Fruit fly (Drosophila melanogaster) whole organism, adult: ENCODE measurements around the gene tacc.
A peak's percentile ranks its signal among the peaks of the same experiment; 100 is the strongest.

Experiments
- CG11617 ChIP-seq: fragments of 200-800 bp; sonication (Bioruptor generic); optimal IDR thresholded peaks from 2 replicates; lab custom pipeline; 2017; ENCODE audit warnings: mild to moderate bottlenecking, missing biosample characterization, missing genetic modification reagents, missing genetic modification characterization
- CG12768 ChIP-seq: fragments of 200-800 bp; sonication (Bioruptor generic); optimal IDR thresholded peaks from 2 replicates; lab custom pipeline; 2017; ENCODE audit warnings: missing biosample characterization, missing genetic modification characterization, mild to moderate bottlenecking, moderate library complexity, missing genetic modification reagents
- CG14711 ChIP-seq: fragments of 200-800 bp; sonication (Bioruptor generic); optimal IDR thresholded peaks from 2 replicates; lab custom pipeline; 2018; ENCODE audit warnings: missing biosample characterization, mild to moderate bottlenecking, missing genetic modification characterization, moderate library complexity
- CG1620 ChIP-seq: fragments of 200-800 bp; sonication (Bioruptor generic); optimal IDR thresholded peaks from 2 replicates; lab custom pipeline; 2016; ENCODE audit warnings: missing biosample characterization, missing genetic modification characterization
- CG33017 ChIP-seq: fragments of 200-800 bp; sonication (Bioruptor generic); optimal IDR thresholded peaks from 2 replicates; lab custom pipeline; 2018; ENCODE audit warnings: missing biosample characterization, mild to moderate bottlenecking, missing genetic modification characterization, moderate library complexity
- CG5204 ChIP-seq: fragments of 200-800 bp; sonication (Bioruptor generic); optimal IDR thresholded peaks from 2 replicates; lab custom pipeline; 2016; ENCODE audit warnings: missing biosample characterization, missing genetic modification characterization
- CG7045 ChIP-seq: fragments of 200-800 bp; sonication (Bioruptor generic); optimal IDR thresholded peaks from 2 replicates; lab custom pipeline; 2017; ENCODE audit warnings: missing biosample characterization, mild to moderate bottlenecking, missing genetic modification characterization
- CG7101 ChIP-seq: fragments of 200-800 bp; sonication (Bioruptor generic); optimal IDR thresholded peaks from 2 replicates; lab custom pipeline; 2018; ENCODE audit warnings: missing biosample characterization, mild to moderate bottlenecking, missing genetic modification characterization, moderate library complexity
- Clk ChIP-seq: fragments of 200-800 bp; sonication (Bioruptor generic); optimal IDR thresholded peaks from 2 replicates; lab custom pipeline; 2017; ENCODE audit warnings: missing biosample characterization, missing genetic modification characterization
- Crg-1 ChIP-seq: fragments of 200-800 bp; sonication (Bioruptor generic); optimal IDR thresholded peaks from 2 replicates; lab custom pipeline; 2016; ENCODE audit warnings: missing biosample characterization, missing genetic modification characterization
- Hr96 ChIP-seq: fragments of 200-800 bp; sonication (Bioruptor generic); optimal IDR thresholded peaks from 2 replicates; lab custom pipeline; 2016; ENCODE audit warnings: missing biosample characterization, missing genetic modification characterization
- Mnt ChIP-seq: fragments of 200-800 bp; sonication (Bioruptor generic); optimal IDR thresholded peaks from 2 replicates; lab custom pipeline; 2016; ENCODE audit warnings: missing biosample characterization, mild to moderate bottlenecking, missing genetic modification characterization
- bab1 ChIP-seq: fragments of 200-800 bp; sonication (Bioruptor generic); optimal IDR thresholded peaks from 3 replicates; lab custom pipeline; 2019; ENCODE audit warnings: missing biosample characterization, mild to moderate bottlenecking, missing genetic modification characterization, moderate library complexity
- cic ChIP-seq: fragments of 200-800 bp; sonication (Bioruptor generic); optimal IDR thresholded peaks from 2 replicates; lab custom pipeline; 2017; ENCODE audit warnings: missing biosample characterization, mild to moderate bottlenecking, missing genetic modification characterization, moderate library complexity
- cnc ChIP-seq, 2 experiments: fragments of >200 bp; optimal IDR thresholded peaks; 2 replicates each; lab custom pipeline; 2017
- kay ChIP-seq: fragments of 200-800 bp; sonication (Bioruptor generic); peaks from one replicate; lab custom pipeline; 2016; ENCODE audit warnings: missing biosample characterization, missing genetic modification characterization, borderline replicate concordance
- ovo ChIP-seq: fragments of 200-800 bp; sonication (Bioruptor generic); optimal IDR thresholded peaks from 2 replicates; lab custom pipeline; 2016; ENCODE audit warnings: missing biosample characterization, missing genetic modification characterization
- pad ChIP-seq: fragments of 200-800 bp; sonication (Bioruptor generic); optimal IDR thresholded peaks from 3 replicates; lab custom pipeline; 2017; ENCODE audit warnings: missing biosample characterization, missing genetic modification characterization, mild to moderate bottlenecking, moderate library complexity, missing genetic modification reagents
- tj ChIP-seq: fragments of 200-800 bp; sonication (Bioruptor generic); optimal IDR thresholded peaks from 3 replicates; lab custom pipeline; 2017; ENCODE audit warnings: missing biosample characterization, mild to moderate bottlenecking, missing genetic modification characterization, moderate library complexity
- toe ChIP-seq: fragments of 200-800 bp; sonication (Bioruptor generic); optimal IDR thresholded peaks from 2 replicates; lab custom pipeline; 2016; ENCODE audit warnings: missing biosample characterization, missing genetic modification characterization

tacc gene

DNA sequence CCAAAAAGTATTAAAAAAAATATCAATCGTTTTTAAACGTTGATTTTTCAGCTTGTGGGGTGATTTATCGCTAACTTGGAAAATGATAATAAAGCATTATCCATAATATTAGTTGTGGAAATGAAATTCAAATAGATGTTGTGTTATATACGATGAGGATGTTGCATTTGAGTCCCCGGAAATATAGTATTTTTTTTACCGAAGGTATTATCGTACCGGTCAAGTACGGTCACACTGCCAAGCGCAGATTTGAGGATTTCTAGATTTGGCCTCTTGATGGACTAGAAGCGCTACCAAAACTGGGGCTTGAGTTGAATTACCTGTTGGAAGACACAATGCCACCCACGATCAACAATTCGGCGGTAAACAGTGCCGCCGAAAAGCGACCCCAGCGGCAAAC is 26.5 kb upstream of the tacc start:
- TF ChIP-seq tj (GFP tag; lab: Kevin White, UChicago) (no peak), kay (GFP tag; lab: Kevin White, UChicago) (peak; percentile 48), bab1 (GFP tag; lab: Kevin White, UChicago) (peak; percentile 49)

DNA sequence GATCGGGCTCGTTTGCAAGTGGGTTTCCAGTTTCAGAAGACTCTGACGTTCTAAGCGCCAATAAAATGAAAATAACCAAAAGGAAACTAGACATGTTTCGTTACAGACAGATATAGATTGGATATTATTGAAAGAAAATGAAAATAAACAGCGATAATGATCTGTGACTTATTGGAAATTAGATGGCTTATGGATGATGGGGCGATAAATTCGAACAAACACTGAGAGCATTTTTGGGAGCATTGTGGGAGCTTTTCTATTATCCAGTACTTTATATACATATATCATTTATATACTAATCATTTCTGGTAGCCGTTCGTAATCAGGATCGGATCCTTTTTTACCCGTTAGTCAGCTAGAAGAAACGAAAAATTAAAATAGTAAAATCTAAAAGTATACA is 26.1 kb upstream of the tacc start, which contains the start of gene CG44088:
TSS of gene CG44088 (minus strand) at position 101 of the 400 bp plus-strand sequence.
- TF ChIP-seq ovo (GFP tag; lab: Kevin White, UChicago) (no peak), kay (GFP tag; lab: Kevin White, UChicago) (peak; percentile 51)

DNA sequence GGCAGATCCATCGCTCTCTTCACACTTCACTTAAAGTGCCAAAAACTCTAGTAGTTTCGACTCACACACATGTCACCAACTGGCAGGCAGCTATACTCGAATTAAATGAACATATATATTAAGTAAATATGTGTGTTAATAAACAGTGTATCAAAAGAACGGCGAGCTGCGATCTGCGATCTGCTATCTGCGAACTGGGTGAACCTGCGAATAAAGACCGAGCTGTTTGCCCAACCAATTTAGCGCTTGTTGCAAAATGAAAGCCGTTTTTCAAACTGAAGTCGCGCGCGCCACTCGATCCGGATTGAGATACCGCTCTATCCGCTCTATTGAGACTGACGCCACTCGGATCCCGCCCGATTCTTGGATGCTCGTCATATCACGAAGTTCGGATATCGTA is 24.2 kb upstream of the tacc start, which contains the start of gene CG44098:
TSS of gene CG44098 (minus strand) at position 101 of the 400 bp plus-strand sequence.
- TF ChIP-seq CG5204 (GFP tag; lab: Kevin White, UChicago) (no peak), Clk (GFP tag; lab: Kevin White, UChicago) (no peak), CG11617 (GFP tag; lab: Kevin White, UChicago) (no peak), kay (GFP tag; lab: Kevin White, UChicago) (no peak), CG33017 (no peak), toe (GFP tag; lab: Kevin White, UChicago) (no peak), pad (GFP tag; lab: Kevin White, UChicago) (no peak), Crg-1 (GFP tag; lab: Kevin White, UChicago) (no peak), cnc (optimal IDR thresholded peaks at IDR 0.05; lab: Kevin White, UChicago) (no peak), ovo (GFP tag; lab: Kevin White, UChicago) (no peak), CG12768 (GFP tag; lab: Kevin White, UChicago) (no peak), CG7045 (GFP tag; lab: Kevin White, UChicago) (no peak)

DNA sequence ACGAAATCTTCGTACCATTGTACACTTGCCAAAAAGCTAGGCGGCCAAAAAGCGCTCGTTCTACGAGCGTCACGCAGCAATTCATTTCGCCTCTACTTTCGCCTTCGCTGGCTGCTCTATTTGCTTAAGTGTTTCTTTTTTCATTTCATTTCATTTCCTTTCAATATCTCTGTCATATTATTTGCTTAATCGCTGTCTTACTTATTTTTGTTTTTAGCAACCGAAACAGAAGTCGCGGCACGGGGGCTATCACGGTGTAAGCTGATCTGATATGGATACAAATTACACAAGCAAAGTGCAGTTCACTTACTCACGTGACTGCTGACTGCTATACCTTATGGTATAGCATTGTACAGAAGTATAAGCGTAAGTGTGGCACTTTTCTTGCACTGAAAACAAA is 22.5 kb upstream of the tacc start:
- TF ChIP-seq ovo (GFP tag; lab: Kevin White, UChicago) (no peak), tj (GFP tag; lab: Kevin White, UChicago) (peak; percentile 78)

DNA sequence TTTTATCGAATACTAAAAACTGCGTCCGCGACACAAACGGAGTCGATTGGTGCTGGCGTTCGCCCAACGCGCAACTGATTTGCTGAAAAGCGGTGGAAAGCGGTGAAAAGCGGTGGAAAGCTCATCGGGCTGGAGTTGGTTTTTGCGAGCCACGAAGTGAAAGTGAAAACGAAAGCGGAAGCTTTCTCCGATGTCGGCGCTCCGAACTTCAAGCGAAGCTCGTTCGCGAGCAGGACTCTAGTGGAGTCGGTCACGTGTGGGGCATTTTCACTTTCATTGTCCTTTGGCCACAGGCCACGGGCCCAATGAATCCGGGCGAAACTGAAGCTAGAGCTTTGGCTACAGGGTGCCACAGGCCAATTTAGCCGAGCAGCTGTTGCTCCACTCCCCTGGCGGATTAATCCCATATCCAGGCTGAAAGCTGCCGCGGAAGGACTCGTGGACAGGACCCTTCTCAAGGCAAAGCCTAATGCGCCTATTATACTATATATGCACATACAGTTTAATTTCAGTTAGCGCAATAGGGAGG is 19.9 kb upstream of the tacc start:
- TF ChIP-seq CG12768 (GFP tag; lab: Kevin White, UChicago) (no peak), ovo (GFP tag; lab: Kevin White, UChicago) (no peak), Hr96 (no peak), tj (GFP tag; lab: Kevin White, UChicago) (no peak), Mnt (GFP tag; lab: Kevin White, UChicago) (no peak), CG7045 (GFP tag; lab: Kevin White, UChicago) (no peak), bab1 (GFP tag; lab: Kevin White, UChicago) (no peak), CG11617 (GFP tag; lab: Kevin White, UChicago) (no peak), CG5204 (GFP tag; lab: Kevin White, UChicago) (no peak), cic (no peak), toe (GFP tag; lab: Kevin White, UChicago) (no peak), Crg-1 (GFP tag; lab: Kevin White, UChicago) (no peak), CG14711 (tag; lab: Kevin White, UChicago) (no peak), CG1620 (no peak), Clk (GFP tag; lab: Kevin White, UChicago) (no peak), CG33017 (no peak)

DNA sequence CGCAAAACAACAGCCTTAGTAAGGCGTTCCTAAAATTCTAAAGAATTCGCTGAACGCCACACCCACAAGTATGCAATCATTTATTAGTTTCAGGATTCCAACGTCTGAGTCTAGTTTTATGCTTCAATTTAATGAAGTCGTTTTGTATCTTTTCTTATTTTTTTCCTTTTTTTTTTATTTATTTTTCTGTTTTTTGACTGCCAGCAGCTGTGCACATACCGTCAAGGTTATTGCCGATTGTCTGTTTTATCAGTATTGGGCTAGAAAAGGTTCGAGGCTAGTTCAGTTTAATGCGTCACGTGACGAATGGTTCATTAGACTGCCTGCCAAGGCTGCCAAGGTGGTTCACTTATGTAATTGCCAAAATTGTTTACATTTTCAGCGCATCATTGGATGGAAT is 12.5 kb upstream of the tacc start:
- TF ChIP-seq Mnt (GFP tag; lab: Kevin White, UChicago) (no peak), Crg-1 (GFP tag; lab: Kevin White, UChicago) (no peak), toe (GFP tag; lab: Kevin White, UChicago) (no peak), ovo (GFP tag; lab: Kevin White, UChicago) (no peak), CG7101 (no peak), Clk (GFP tag; lab: Kevin White, UChicago) (no peak), cic (no peak), CG11617 (GFP tag; lab: Kevin White, UChicago) (no peak), tj (GFP tag; lab: Kevin White, UChicago) (no peak), bab1 (GFP tag; lab: Kevin White, UChicago) (no peak), CG1620 (no peak), CG14711 (tag; lab: Kevin White, UChicago) (no peak), cnc (optimal IDR thresholded peaks at IDR 0.05; lab: Kevin White, UChicago) (no peak), CG7045 (GFP tag; lab: Kevin White, UChicago) (no peak), Hr96 (no peak), kay (GFP tag; lab: Kevin White, UChicago) (no peak)

DNA sequence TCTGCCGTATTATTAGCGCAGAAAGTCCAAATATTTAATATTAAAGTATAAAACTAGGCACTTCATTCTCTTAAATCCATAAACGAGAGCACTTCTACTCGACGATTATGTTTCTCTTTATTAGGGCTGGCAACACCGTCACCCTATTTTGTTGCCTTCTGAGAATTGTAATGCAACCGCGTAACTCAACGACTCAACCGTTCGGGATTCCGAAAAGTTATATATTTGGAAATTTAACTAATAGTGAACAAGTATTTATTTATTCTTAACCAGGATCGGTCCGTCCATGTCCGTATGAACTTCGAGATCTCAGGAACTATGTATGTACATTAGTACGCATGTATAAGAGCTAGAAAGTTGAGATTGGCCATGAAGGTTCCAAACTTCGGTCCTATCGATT is 879 bp upstream of the tacc start, which contains the start of gene atms:
TSS of gene atms (plus strand) at position 301 of the 400 bp plus-strand sequence.
- TF ChIP-seq cnc (optimal IDR thresholded peaks at IDR 0.05; lab: Kevin White, UChicago): no peak
- TF ChIP-seq CG5204 (GFP tag; lab: Kevin White, UChicago): no peak
- TF ChIP-seq cic: no peak
- TF ChIP-seq Clk (GFP tag; lab: Kevin White, UChicago): no peak
- no peak for TF ChIP-seq CG1620
- TF ChIP-seq CG7101: no peak
- no peak for TF ChIP-seq CG33017
- TF ChIP-seq tj (GFP tag; lab: Kevin White, UChicago): no peak
- no peak for TF ChIP-seq ovo (GFP tag; lab: Kevin White, UChicago)
- TF ChIP-seq pad (GFP tag; lab: Kevin White, UChicago): no peak
- no peak for TF ChIP-seq Crg-1 (GFP tag; lab: Kevin White, UChicago)
- no peak for TF ChIP-seq bab1 (GFP tag; lab: Kevin White, UChicago)
- TF ChIP-seq CG12768 (GFP tag; lab: Kevin White, UChicago): no peak
- TF ChIP-seq kay (GFP tag; lab: Kevin White, UChicago): no peak
- TF ChIP-seq Mnt (GFP tag; lab: Kevin White, UChicago): no peak
- no peak for TF ChIP-seq CG14711 (tag; lab: Kevin White, UChicago)
- no peak for TF ChIP-seq CG7045 (GFP tag; lab: Kevin White, UChicago)
